Worm (Caenorhabditis elegans) whole organism, L4 larva: ENCODE data around the gene C06C3.10.

Experiments
- nhr-77 ChIP-seq: fragments of 150-350 bp; optimal IDR thresholded peaks from 2 replicates; lab custom pipeline; 2014; ENCODE audit warnings: missing biosample characterization, missing genetic modification characterization
- tag-97 ChIP-seq: fragments of 200-800 bp; sonication (Bioruptor generic); IDR thresholded peaks from 2 replicates; pipeline ENCODE4 v1.3.6; 2022; ENCODE audit warnings: missing genetic modification characterization, missing compliant biosample characterization

DNA sequence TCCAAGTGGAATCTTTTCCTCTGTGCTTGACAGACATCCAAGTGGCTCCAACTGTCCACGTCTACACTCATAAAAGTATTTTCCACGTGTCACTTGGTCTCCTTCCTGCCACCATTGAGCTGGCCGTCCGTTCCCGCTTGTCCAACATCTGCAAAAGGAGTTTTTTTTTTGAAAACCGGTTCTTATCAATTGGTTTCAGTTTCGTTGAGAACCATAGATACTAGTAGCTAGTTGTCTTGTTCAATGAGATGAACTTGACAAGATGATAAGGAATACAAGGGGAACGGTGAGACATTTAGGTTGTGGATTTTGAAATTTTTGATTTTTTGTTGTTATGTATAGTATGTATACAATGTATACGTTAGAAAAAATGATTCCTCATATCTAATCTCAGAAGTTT is 31.3 kb downstream of the C06C3.10 start:
- TF ChIP-seq nhr-77 (tag; lab: Kevin White, UChicago) (no peak), tag-97 (GFP tag; lab: Robert Waterston, UW) (no peak)
